Worm (Caenorhabditis elegans): Measurements from ENCODE around the gene F26F2.5.

ce11 chrV:20600704-20601103 is 27.2 kb downstream of the F26F2.5 start:
- TF ChIP-seq W03F9.2 (tag; optimal IDR thresholded peaks at IDR 0.05), result no peak
- TF ChIP-seq him-1 (tag; optimal IDR thresholded peaks at IDR 0.05), result no peak
- no peak for TF ChIP-seq dao-5 (tag; optimal IDR thresholded peaks at IDR 0.05)
